Fruit fly (Drosophila melanogaster) whole organism, wandering third instar larva: ENCODE results near the gene CG34409.

Experiments used
- CG9705 ChIP-seq: fragments of 200-800 bp; sonication (Bioruptor generic); optimal IDR thresholded peaks from 2 replicates; lab custom pipeline; 2018; ENCODE audit warnings: missing biosample characterization, mild to moderate bottlenecking, missing genetic modification characterization
- br ChIP-seq: fragments of 200-800 bp; sonication (Bioruptor generic); optimal IDR thresholded peaks from 2 replicates; lab custom pipeline; 2016; ENCODE audit warnings: missing biosample characterization, missing genetic modification characterization
- h ChIP-seq: fragments of 200-800 bp; sonication (Bioruptor generic); optimal IDR thresholded peaks from 3 replicates; lab custom pipeline; 2016; ENCODE audit warnings: missing biosample characterization, mild to moderate bottlenecking, missing genetic modification characterization
- lola ChIP-seq: fragments of >200 bp; optimal IDR thresholded peaks from 2 replicates; lab custom pipeline; 2017; ENCODE audit warnings: missing biosample characterization, missing genetic modification characterization
- pan ChIP-seq: fragments of >200 bp; optimal IDR thresholded peaks from 2 replicates; lab custom pipeline; 2017
- sv ChIP-seq: fragments of 200-800 bp; sonication (Bioruptor generic); optimal IDR thresholded peaks from 3 replicates; lab custom pipeline; 2016; ENCODE audit warnings: missing biosample characterization, missing genetic modification characterization
- usp ChIP-seq: fragments of >200 bp; optimal IDR thresholded peaks from 2 replicates; lab custom pipeline; 2017; ENCODE audit warnings: missing biosample characterization, missing genetic modification characterization

- TF ChIP-seq pan (lab: Kevin White, UChicago) (no peak), usp (GFP tag; lab: Kevin White, UChicago) (no peak), sv (GFP tag; lab: Kevin White, UChicago) (no peak), CG9705 (no peak), h (peak; percentile 62), br (no peak), lola (no peak)
These were observed 41.8 kb downstream of the CG34409 start for dm6 chr3R:9704183-9705007.
